Fruit fly (Drosophila melanogaster) whole organism, embryonic: ENCODE data around the gene pkaap.

Experiments used
- Blimp-1 ChIP-seq: fragments of 200-800 bp; sonication (Bioruptor generic); optimal IDR thresholded peaks from 3 replicates; lab custom pipeline; 2018; ENCODE audit warnings: missing biosample characterization, missing genetic modification characterization, mild to moderate bottlenecking, moderate library complexity, missing genetic modification reagents
- CG10274 ChIP-seq: fragments of 200-800 bp; sonication (Bioruptor generic); optimal IDR thresholded peaks from 3 replicates; lab custom pipeline; 2017; ENCODE audit warnings: missing biosample characterization, mild to moderate bottlenecking, missing genetic modification characterization
- CG11093 ChIP-seq: fragments of 200-800 bp; sonication (Bioruptor generic); IDR thresholded peaks from 3 replicates; pipeline ENCODE4 v1.3.6; 2022; ENCODE audit warnings: missing biosample characterization, missing genetic modification characterization
- CG11696 ChIP-seq: fragments of 200-800 bp; sonication (Bioruptor generic); IDR thresholded peaks from 2 replicates; pipeline ENCODE4 v1.3.6; 2022; ENCODE audit warnings: missing biosample characterization, missing genetic modification characterization
- CG12071 ChIP-seq: fragments of 200-800 bp; sonication (Bioruptor generic); optimal IDR thresholded peaks from 3 replicates; lab custom pipeline; 2018; ENCODE audit warnings: missing biosample characterization, mild to moderate bottlenecking, missing genetic modification characterization
- CG12104 ChIP-seq: fragments of 200-800 bp; sonication (Bioruptor generic); optimal IDR thresholded peaks from 3 replicates; lab custom pipeline; 2016; ENCODE audit warnings: missing biosample characterization, missing genetic modification characterization
- CG17568 ChIP-seq: fragments of 200-800 bp; sonication (Bioruptor generic); optimal IDR thresholded peaks from 2 replicates; lab custom pipeline; 2018; ENCODE audit warnings: missing biosample characterization, mild to moderate bottlenecking, missing genetic modification characterization, moderate library complexity
- CG2202 ChIP-seq: fragments of 200-800 bp; sonication (Bioruptor generic); optimal IDR thresholded peaks from 2 replicates; lab custom pipeline; 2018; ENCODE audit warnings: missing biosample characterization, mild to moderate bottlenecking, missing genetic modification characterization
- CG2875 ChIP-seq: fragments of 200-800 bp; sonication (Bioruptor generic); optimal IDR thresholded peaks from 2 replicates; lab custom pipeline; 2017; ENCODE audit warnings: missing biosample characterization, mild to moderate bottlenecking, missing genetic modification characterization, missing genetic modification reagents
- CG30403 ChIP-seq: fragments of 200-800 bp; sonication (Bioruptor generic); optimal IDR thresholded peaks from 3 replicates; lab custom pipeline; 2016; ENCODE audit warnings: missing biosample characterization, missing genetic modification characterization
- CG3281 ChIP-seq: fragments of 200-800 bp; sonication (Bioruptor generic); optimal IDR thresholded peaks from 3 replicates; lab custom pipeline; 2017; ENCODE audit warnings: missing biosample characterization, mild to moderate bottlenecking, missing genetic modification characterization
- CG42726 ChIP-seq: fragments of 200-800 bp; sonication (Bioruptor generic); IDR thresholded peaks from 2 replicates; pipeline ENCODE4 v1.3.6; 2022; ENCODE audit warnings: missing biosample characterization, missing genetic modification characterization; ENCODE audit not compliant: partially characterized antibody
- CG4282 ChIP-seq: fragments of 200-800 bp; sonication (Bioruptor generic); optimal IDR thresholded peaks from 2 replicates; lab custom pipeline; 2016; ENCODE audit warnings: missing biosample characterization, missing genetic modification characterization
- CG4424 ChIP-seq: fragments of 200-800 bp; sonication (Bioruptor generic); optimal IDR thresholded peaks from 3 replicates; lab custom pipeline; 2016; ENCODE audit warnings: missing biosample characterization, missing genetic modification characterization
- CG5180 ChIP-seq: fragments of 200-800 bp; sonication (Bioruptor generic); optimal IDR thresholded peaks from 3 replicates; lab custom pipeline; 2017; ENCODE audit warnings: missing biosample characterization, missing genetic modification characterization, mild to moderate bottlenecking, moderate library complexity, missing genetic modification reagents
- CG6765 ChIP-seq: fragments of 200-800 bp; sonication (Bioruptor generic); optimal IDR thresholded peaks from 3 replicates; lab custom pipeline; 2017; ENCODE audit warnings: missing biosample characterization, mild to moderate bottlenecking, missing genetic modification characterization
- CG6813 ChIP-seq: fragments of 200-800 bp; sonication (Bioruptor generic); optimal IDR thresholded peaks from 2 replicates; lab custom pipeline; 2017; ENCODE audit warnings: missing biosample characterization, missing genetic modification characterization, mild to moderate bottlenecking, moderate library complexity, missing genetic modification reagents
- CG7839 ChIP-seq: fragments of 200-800 bp; sonication (Bioruptor generic); optimal IDR thresholded peaks from 3 replicates; lab custom pipeline; 2018; ENCODE audit warnings: missing biosample characterization, mild to moderate bottlenecking, missing genetic modification characterization, moderate library complexity
- CG8478 ChIP-seq: fragments of >200 bp; optimal IDR thresholded peaks from 2 replicates; lab custom pipeline; 2018
- CG8944 ChIP-seq: fragments of 200-800 bp; sonication (Bioruptor generic); optimal IDR thresholded peaks from 3 replicates; lab custom pipeline; 2016; ENCODE audit warnings: missing biosample characterization, missing genetic modification characterization
- CG9609 ChIP-seq: fragments of 200-800 bp; sonication (Bioruptor generic); optimal IDR thresholded peaks from 3 replicates; lab custom pipeline; 2016; ENCODE audit warnings: missing biosample characterization, missing genetic modification characterization
- CoRest ChIP-seq: fragments of 200-800 bp; sonication (Bioruptor generic); optimal IDR thresholded peaks from 3 replicates; lab custom pipeline; 2018; ENCODE audit warnings: missing biosample characterization, mild to moderate bottlenecking, missing genetic modification characterization, moderate library complexity
- CrebB ChIP-seq: fragments of 200-800 bp; sonication (Bioruptor generic); optimal IDR thresholded peaks from 3 replicates; lab custom pipeline; 2018; ENCODE audit warnings: missing biosample characterization, mild to moderate bottlenecking, missing genetic modification characterization
- D ChIP-seq, 2 experiments: fragments of 200-800 bp in 1 of 2; fragments of >200 bp in 1 of 2; sonication (Bioruptor generic) in 1 of 2; optimal IDR thresholded peaks; 2 replicates in 1 of 2; 3 replicates in 1 of 2; lab custom pipeline; 2017; ENCODE audit warnings: mild to moderate bottlenecking in 1 of 2, missing biosample characterization in 1 of 2, missing genetic modification characterization in 1 of 2, missing genetic modification reagents in 1 of 2
- Dbx ChIP-seq: fragments of 200-800 bp; sonication (Bioruptor generic); IDR thresholded peaks from 3 replicates; pipeline ENCODE4 v1.3.6; 2022; ENCODE audit warnings: missing biosample characterization, missing genetic modification characterization
- Doc3 ChIP-seq: fragments of 200-800 bp; sonication (Bioruptor generic); IDR thresholded peaks from 3 replicates; pipeline ENCODE4 v1.3.6; 2022; ENCODE audit warnings: missing biosample characterization, missing genetic modification characterization; ENCODE audit not compliant: partially characterized antibody
- Eip74EF ChIP-seq, 2 experiments: fragments of 200-800 bp in 1 of 2; fragments of >200 bp in 1 of 2; sonication (Bioruptor generic) in 1 of 2; optimal IDR thresholded peaks; 2 replicates each; lab custom pipeline; 2017 to 2019; ENCODE audit warnings: missing biosample characterization in 2 of 2, missing genetic modification characterization in 2 of 2, mild to moderate bottlenecking in 1 of 2, moderate library complexity in 1 of 2
- Hmx ChIP-seq: fragments of 200-800 bp; sonication (Bioruptor generic); optimal IDR thresholded peaks from 2 replicates; lab custom pipeline; 2016; ENCODE audit warnings: missing biosample characterization, missing genetic modification characterization
- Hr51 ChIP-seq, 2 experiments: fragments of 200-800 bp; sonication (Bioruptor generic); optimal IDR thresholded peaks; 2 replicates in 1 of 2; 3 replicates in 1 of 2; lab custom pipeline; 2016 to 2018; ENCODE audit warnings: missing biosample characterization in 2 of 2, missing genetic modification characterization in 2 of 2, mild to moderate bottlenecking in 1 of 2, moderate library complexity in 1 of 2
- Opbp ChIP-seq: fragments of 200-800 bp; sonication (Bioruptor generic); IDR thresholded peaks from 3 replicates; pipeline ENCODE4 v1.3.6; 2022; ENCODE audit warnings: missing biosample characterization, missing genetic modification characterization; ENCODE audit not compliant: partially characterized antibody
- Sry-β ChIP-seq: fragments of 200-800 bp; sonication (Bioruptor generic); optimal IDR thresholded peaks from 2 replicates; lab custom pipeline; 2018; ENCODE audit warnings: missing biosample characterization, mild to moderate bottlenecking, missing genetic modification characterization, moderate library complexity
- Stat92E ChIP-seq, 3 experiments: fragments of >200 bp in 2 of 3; fragments of 200-800 bp in 1 of 3; sonication (Bioruptor generic) in 1 of 3; optimal IDR thresholded peaks; 2 replicates each; lab custom pipeline; 2017 to 2019; ENCODE audit warnings: missing biosample characterization in 3 of 3, missing genetic modification characterization in 3 of 3, mild to moderate bottlenecking in 1 of 3, moderate library complexity in 1 of 3
- bbx ChIP-seq: fragments of 200-800 bp; sonication (Bioruptor generic); IDR thresholded peaks from 2 replicates; pipeline ENCODE4 v1.3.6; 2022; ENCODE audit warnings: missing biosample characterization, missing genetic modification characterization; ENCODE audit not compliant: partially characterized antibody
- bigmax ChIP-seq: fragments of 200-800 bp; sonication (Bioruptor generic); optimal IDR thresholded peaks from 2 replicates; lab custom pipeline; 2018; ENCODE audit warnings: missing biosample characterization, mild to moderate bottlenecking, missing genetic modification characterization
- btn ChIP-seq: fragments of 200-800 bp; sonication (Bioruptor generic); optimal IDR thresholded peaks from 2 replicates; lab custom pipeline; 2016; ENCODE audit warnings: missing biosample characterization, missing genetic modification characterization
- chif ChIP-seq, 2 experiments: fragments of 200-800 bp; sonication (Bioruptor generic); optimal IDR thresholded peaks; 3 replicates each; lab custom pipeline; 2016; ENCODE audit warnings: missing biosample characterization in 2 of 2, missing genetic modification characterization in 2 of 2
- dysf ChIP-seq: fragments of 200-800 bp; sonication (Bioruptor generic); IDR thresholded peaks from 3 replicates; pipeline ENCODE4 v1.3.6; 2022; ENCODE audit warnings: missing biosample characterization, missing genetic modification characterization
- eyg ChIP-seq: fragments of 200-800 bp; sonication (Bioruptor generic); optimal IDR thresholded peaks from 3 replicates; lab custom pipeline; 2016; ENCODE audit warnings: missing biosample characterization, missing genetic modification characterization
- hkb ChIP-seq, 2 experiments: fragments of 200-800 bp in 1 of 2; fragments of >200 bp in 1 of 2; sonication (Bioruptor generic) in 1 of 2; IDR thresholded peaks in 1 of 2; optimal IDR thresholded peaks in 1 of 2; 2 replicates each; pipeline versions ENCODE4 v1.3.6 to Lab custom; 2017 to 2022; ENCODE audit warnings: missing biosample characterization in 1 of 2, missing genetic modification characterization in 1 of 2
- maf-S ChIP-seq: fragments of 200-800 bp; sonication (Bioruptor generic); optimal IDR thresholded peaks from 2 replicates; lab custom pipeline; 2016; ENCODE audit warnings: missing biosample characterization, missing genetic modification characterization
- nom ChIP-seq: fragments of 200-800 bp; sonication (Bioruptor generic); optimal IDR thresholded peaks from 2 replicates; lab custom pipeline; 2017; ENCODE audit warnings: missing biosample characterization, missing genetic modification characterization, mild to moderate bottlenecking, moderate library complexity, missing genetic modification reagents
- pum ChIP-seq: fragments of 200-800 bp; sonication (Bioruptor generic); optimal IDR thresholded peaks from 2 replicates; lab custom pipeline; 2016; ENCODE audit warnings: missing biosample characterization, missing genetic modification characterization
- ssp ChIP-seq: fragments of 200-800 bp; sonication (Bioruptor generic); IDR thresholded peaks from 2 replicates; pipeline ENCODE4 v1.3.6; 2022; ENCODE audit warnings: missing biosample characterization, missing genetic modification characterization
- stc ChIP-seq: fragments of 200-800 bp; sonication (Bioruptor generic); IDR thresholded peaks from 2 replicates; pipeline ENCODE4 v1.3.6; 2022; ENCODE audit warnings: missing biosample characterization, missing genetic modification characterization
- vnd ChIP-seq: fragments of 200-800 bp; sonication (Bioruptor generic); IDR thresholded peaks from 3 replicates; pipeline ENCODE4 v1.3.6; 2022; ENCODE audit warnings: missing biosample characterization, missing genetic modification characterization; ENCODE audit not compliant: partially characterized antibody
- zfh1 ChIP-seq: fragments of 200-800 bp; sonication (Bioruptor generic); IDR thresholded peaks from 3 replicates; pipeline ENCODE4 v1.3.6; 2022; ENCODE audit warnings: missing biosample characterization, missing genetic modification characterization

The pkaap gene

dm6 chr2L:16299466-16300311 lies 11.6 kb downstream of the pkaap start, which contains the start of the genes heix and CG17328 (continued):
- TF ChIP-seq bbx (GFP tag; lab: Robert Waterston, UW) (peak; percentile 27; the same call in 1 of the 2 replicates), D (optimal IDR thresholded peaks at IDR 0.05; lab: Kevin White, UChicago) (no peak), D (GFP tag; optimal IDR thresholded peaks at IDR 0.05; lab: Kevin White, UChicago) (peak; percentile 50), vnd (GFP tag; lab: Robert Waterston, UW) (no peak), CG5180 (no peak), chif (GFP tag; optimal IDR thresholded peaks at IDR 0.05; lab: Kevin White, UChicago) (peak; percentile 5 to 64), CG2875 (no peak), CG8944 (peak; percentile 57), nom (GFP tag; lab: Kevin White, UChicago) (peak; percentile 25), pum (GFP tag; lab: Kevin White, UChicago) (peak; percentile 70), CG10274 (no peak), bigmax (GFP tag; lab: Kevin White, UChicago) (no peak), CrebB (tag; lab: Kevin White, UChicago) (peak; percentile 23), CG42726 (GFP tag; lab: Robert Waterston, UW) (0 out of 2 replicates have a peak, but pooled peaks have one; percentile 30), Dbx (GFP tag; lab: Robert Waterston, UW) (peak; percentile 64), eyg (GFP tag; lab: Kevin White, UChicago) (peak; percentile 64), hkb (optimal IDR thresholded peaks at IDR 0.05; lab: Kevin White, UChicago) (peak; percentile 4), hkb (GFP tag; IDR thresholded peaks at IDR 0.05; lab: Robert Waterston, UW) (peak; percentile 37; the same call in 1 of the 2 replicates), CG6765 (no peak), Doc3 (no peak), Eip74EF (GFP tag; optimal IDR thresholded peaks at IDR 0.05; lab: Kevin White, UChicago) (no peak), CG17568 (GFP tag; lab: Kevin White, UChicago) (peak; percentile 42), Stat92E (GFP tag; optimal IDR thresholded peaks at IDR 0.05; lab: Kevin White, UChicago) (no peak), CG12071 (no peak), CG7839 (tag; lab: Kevin White, UChicago) (peak; percentile 78), zfh1 (GFP tag; lab: Robert Waterston, UW) (peak; percentile 74), maf-S (GFP tag; lab: Kevin White, UChicago) (peak; percentile 55), CG3281 (peak; percentile 72), Hr51 (GFP tag; optimal IDR thresholded peaks at IDR 0.05; lab: Kevin White, UChicago) (peak in 1 of 2 experiments; percentile 13), CoRest (tag; lab: Kevin White, UChicago) (peak; percentile 85), btn (GFP tag; lab: Kevin White, UChicago) (no peak), Blimp-1 (GFP tag; lab: Kevin White, UChicago) (peak; percentile 50), Sry-β (GFP tag; lab: Kevin White, UChicago) (no peak), CG6813 (no peak), Hmx (GFP tag; lab: Kevin White, UChicago) (peak; percentile 62), CG8478 (lab: Kevin White, UChicago) (no peak), Opbp (0 out of 3 replicates have a peak, but pooled peaks have one; percentile 24), CG11093 (GFP tag; lab: Robert Waterston, UW) (peak; percentile 61; the same call in 2 of the 3 replicates), CG12104 (GFP tag; lab: Kevin White, UChicago) (peak; percentile 78), CG4282 (GFP tag; lab: Kevin White, UChicago) (no peak), CG11696 (no peak; the same call in 1 of the 2 replicates), CG9609 (GFP tag; lab: Kevin White, UChicago) (peak; percentile 53), ssp (GFP tag; lab: Robert Waterston, UW) (peak; percentile 43), CG4424 (GFP tag; lab: Kevin White, UChicago) (peak; percentile 77), CG2202 (no peak), CG30403 (GFP tag; lab: Kevin White, UChicago) (peak; percentile 88), dysf (GFP tag; lab: Robert Waterston, UW) (peak; percentile 82), stc (GFP tag; lab: Robert Waterston, UW) (peak; percentile 62)
